Fruit fly (Drosophila melanogaster): ENCODE data around the gene CG42846.

DNA sequence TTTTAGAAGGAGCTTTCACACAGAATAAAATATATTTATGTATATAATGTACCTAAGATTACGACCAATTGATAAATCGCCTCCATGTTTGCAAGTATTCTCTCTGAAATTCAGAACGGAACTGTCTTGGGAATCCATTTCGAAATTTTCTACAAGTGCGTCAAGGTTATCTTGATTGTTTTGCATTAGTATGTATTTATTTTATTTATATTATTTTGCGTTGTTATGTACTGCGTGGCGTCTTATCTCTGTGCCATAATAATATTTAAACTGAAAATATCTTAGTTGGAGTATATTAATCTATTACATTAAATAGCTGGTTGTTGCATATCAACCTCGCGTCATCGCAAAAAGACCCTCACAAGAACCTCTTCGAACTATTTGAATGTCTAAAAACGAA, at the start of gene CG42846:
- TF ChIP-seq pan (optimal IDR thresholded peaks at IDR 0.05): no peak
- no peak for TF ChIP-seq pan (GFP tag; optimal IDR thresholded peaks at IDR 0.05 in 1 of 2, IDR thresholded peaks at IDR 0.05 in 1 of 2)
- no peak for TF ChIP-seq CG10431 (GFP tag; optimal IDR thresholded peaks at IDR 0.05)
- TF ChIP-seq CG30403 (GFP tag; optimal IDR thresholded peaks at IDR 0.05): no peak
- no peak for TF ChIP-seq zen (tag; optimal IDR thresholded peaks at IDR 0.05)
- no peak for TF ChIP-seq row (GFP tag; IDR thresholded peaks at IDR 0.05)
- TF ChIP-seq D19A (tag; optimal IDR thresholded peaks at IDR 0.05): no peak
- TF ChIP-seq grau (tag; optimal IDR thresholded peaks at IDR 0.05): no peak

Data from whole organism, embryonic.